Fruit fly (Drosophila melanogaster) whole organism, embryonic: ENCODE data around the gene ND-SGDH.

Experiments
- Abd-B ChIP-seq: fragments of 200-800 bp; sonication (Bioruptor generic); optimal IDR thresholded peaks from 2 replicates; lab custom pipeline; 2018; ENCODE audit warnings: missing biosample characterization, mild to moderate bottlenecking, missing genetic modification characterization, moderate library complexity
- CG10209 ChIP-seq: fragments of 200-800 bp; sonication (Bioruptor generic); optimal IDR thresholded peaks from 3 replicates; lab custom pipeline; 2017; ENCODE audit warnings: missing biosample characterization, mild to moderate bottlenecking, missing genetic modification characterization, missing genetic modification reagents
- CG10267 ChIP-seq: fragments of 200-800 bp; sonication (Bioruptor generic); optimal IDR thresholded peaks from 2 replicates; lab custom pipeline; 2018; ENCODE audit warnings: missing biosample characterization, mild to moderate bottlenecking, missing genetic modification characterization, moderate library complexity
- CG10462 ChIP-seq: fragments of 200-800 bp; sonication (Bioruptor generic); optimal IDR thresholded peaks from 2 replicates; lab custom pipeline; 2016; ENCODE audit warnings: missing biosample characterization, missing genetic modification characterization
- CG10543 ChIP-seq: fragments of 200-800 bp; sonication (Bioruptor generic); optimal IDR thresholded peaks from 3 replicates; lab custom pipeline; 2017; ENCODE audit warnings: missing biosample characterization, mild to moderate bottlenecking, missing genetic modification characterization, moderate library complexity
- CG11398 ChIP-seq: fragments of 200-800 bp; sonication (Bioruptor generic); optimal IDR thresholded peaks from 2 replicates; lab custom pipeline; 2016; ENCODE audit warnings: missing biosample characterization, missing genetic modification characterization
- CG1233 ChIP-seq: fragments of 200-800 bp; sonication (Bioruptor generic); optimal IDR thresholded peaks from 4 replicates; lab custom pipeline; 2018; ENCODE audit warnings: missing biosample characterization, mild to moderate bottlenecking, missing genetic modification characterization
- CG15011 ChIP-seq: fragments of 200-800 bp; sonication (Bioruptor generic); optimal IDR thresholded peaks from 3 replicates; lab custom pipeline; 2018; ENCODE audit warnings: missing biosample characterization, mild to moderate bottlenecking, missing genetic modification characterization
- CG17186 ChIP-seq: fragments of 200-800 bp; sonication (Bioruptor generic); optimal IDR thresholded peaks from 3 replicates; lab custom pipeline; 2017; ENCODE audit warnings: missing biosample characterization, missing genetic modification reagents, missing genetic modification characterization
- CG18599 ChIP-seq: fragments of 200-800 bp; sonication (Bioruptor generic); optimal IDR thresholded peaks from 3 replicates; lab custom pipeline; 2017; ENCODE audit warnings: missing biosample characterization, missing genetic modification characterization, mild to moderate bottlenecking, moderate library complexity, missing genetic modification reagents
- CG2875 ChIP-seq: fragments of 200-800 bp; sonication (Bioruptor generic); optimal IDR thresholded peaks from 2 replicates; lab custom pipeline; 2017; ENCODE audit warnings: missing biosample characterization, mild to moderate bottlenecking, missing genetic modification characterization, missing genetic modification reagents
- CG30431 ChIP-seq: fragments of 200-800 bp; sonication (Bioruptor generic); optimal IDR thresholded peaks from 2 replicates; lab custom pipeline; 2017; ENCODE audit warnings: missing biosample characterization, missing genetic modification characterization
- CG31224 ChIP-seq: fragments of 200-800 bp; sonication (Bioruptor generic); IDR thresholded peaks from 2 replicates; pipeline ENCODE4 v1.3.6; 2022; ENCODE audit warnings: missing biosample characterization, missing genetic modification characterization
- CG4404 ChIP-seq: fragments of 200-800 bp; sonication (Bioruptor generic); IDR thresholded peaks from 2 replicates; pipeline ENCODE4 v1.3.6; 2022; ENCODE audit warnings: missing biosample characterization, missing genetic modification characterization
- CG4730 ChIP-seq: fragments of 200-800 bp; sonication (Bioruptor generic); IDR thresholded peaks from 2 replicates; pipeline ENCODE4 v1.3.6; 2022; ENCODE audit warnings: missing biosample characterization, missing genetic modification characterization
- CG4820 ChIP-seq: fragments of 200-800 bp; sonication (Bioruptor generic); optimal IDR thresholded peaks from 3 replicates; lab custom pipeline; 2016; ENCODE audit warnings: missing biosample characterization, missing genetic modification characterization
- CG5953 ChIP-seq: fragments of 200-800 bp; sonication (Bioruptor generic); IDR thresholded peaks from 2 replicates; pipeline ENCODE4 v1.3.6; 2022; ENCODE audit warnings: missing biosample characterization, missing genetic modification characterization
- CG6654 ChIP-seq: fragments of 200-800 bp; sonication (Bioruptor generic); optimal IDR thresholded peaks from 2 replicates; lab custom pipeline; 2017; ENCODE audit warnings: missing biosample characterization, mild to moderate bottlenecking, missing genetic modification characterization
- CG7963 ChIP-seq: fragments of 200-800 bp; sonication (Bioruptor generic); IDR thresholded peaks from 3 replicates; pipeline ENCODE4 v1.3.6; 2022; ENCODE audit warnings: missing biosample characterization, missing genetic modification characterization; ENCODE audit not compliant: partially characterized antibody
- CoRest ChIP-seq: fragments of 200-800 bp; sonication (Bioruptor generic); optimal IDR thresholded peaks from 3 replicates; lab custom pipeline; 2018; ENCODE audit warnings: missing biosample characterization, mild to moderate bottlenecking, missing genetic modification characterization, moderate library complexity
- Dll ChIP-seq: fragments of 200-800 bp; sonication (Bioruptor generic); IDR thresholded peaks from 4 replicates; pipeline ENCODE4 v1.3.6; 2022; ENCODE audit warnings: missing biosample characterization, missing genetic modification characterization; ENCODE audit not compliant: partially characterized antibody
- Ets97D ChIP-seq: fragments of 200-800 bp; sonication (Bioruptor generic); optimal IDR thresholded peaks from 3 replicates; lab custom pipeline; 2016; ENCODE audit warnings: missing biosample characterization, missing genetic modification characterization
- Fer3 ChIP-seq: fragments of 200-800 bp; sonication (Bioruptor generic); optimal IDR thresholded peaks from 2 replicates; lab custom pipeline; 2018; ENCODE audit warnings: missing biosample characterization, mild to moderate bottlenecking, missing genetic modification characterization, moderate library complexity
- HLHmδ ChIP-seq: fragments of 200-800 bp; sonication (Bioruptor generic); optimal IDR thresholded peaks from 2 replicates; lab custom pipeline; 2018; ENCODE audit warnings: missing biosample characterization, mild to moderate bottlenecking, missing genetic modification characterization, moderate library complexity
- HmgD ChIP-seq: fragments of 200-800 bp; sonication (Bioruptor generic); optimal IDR thresholded peaks from 3 replicates; lab custom pipeline; 2016; ENCODE audit warnings: missing biosample characterization, missing genetic modification characterization
- Hr39 ChIP-seq: fragments of >200 bp; optimal IDR thresholded peaks from 2 replicates; lab custom pipeline; 2017
- Myb ChIP-seq: fragments of 200-800 bp; sonication (Bioruptor generic); optimal IDR thresholded peaks from 2 replicates; lab custom pipeline; 2016; ENCODE audit warnings: missing biosample characterization, missing genetic modification characterization
- NC2α ChIP-seq: fragments of 200-800 bp; sonication (Bioruptor generic); optimal IDR thresholded peaks from 2 replicates; lab custom pipeline; 2016; ENCODE audit warnings: missing biosample characterization, missing genetic modification characterization
- Xbp1 ChIP-seq: fragments of 200-800 bp; sonication (Bioruptor generic); optimal IDR thresholded peaks from 3 replicates; lab custom pipeline; 2016; ENCODE audit warnings: missing biosample characterization, mild to moderate bottlenecking, missing genetic modification characterization
- abd-A ChIP-seq: fragments of 200-800 bp; sonication (Bioruptor generic); optimal IDR thresholded peaks from 3 replicates; lab custom pipeline; 2019; ENCODE audit warnings: missing biosample characterization, mild to moderate bottlenecking, missing genetic modification characterization, moderate library complexity
- aop ChIP-seq: fragments of 200-800 bp; sonication (Bioruptor generic); IDR thresholded peaks from 2 replicates; pipeline ENCODE4 v1.3.6; 2022; ENCODE audit warnings: missing biosample characterization, missing genetic modification characterization
- btn ChIP-seq: fragments of 200-800 bp; sonication (Bioruptor generic); optimal IDR thresholded peaks from 2 replicates; lab custom pipeline; 2016; ENCODE audit warnings: missing biosample characterization, missing genetic modification characterization
- cg ChIP-seq: fragments of 200-800 bp; sonication (Bioruptor generic); optimal IDR thresholded peaks from 3 replicates; lab custom pipeline; 2019; ENCODE audit warnings: missing biosample characterization, mild to moderate bottlenecking, missing genetic modification characterization, moderate library complexity
- chn ChIP-seq: fragments of 200-800 bp; sonication (Bioruptor generic); optimal IDR thresholded peaks from 2 replicates; lab custom pipeline; 2016; ENCODE audit warnings: missing biosample characterization, missing genetic modification characterization
- dan ChIP-seq: fragments of 200-800 bp; sonication (Bioruptor generic); IDR thresholded peaks from 2 replicates; pipeline ENCODE4 v1.3.6; 2022; ENCODE audit warnings: missing biosample characterization, missing genetic modification characterization
- ems ChIP-seq: fragments of 200-800 bp; sonication (Bioruptor generic); optimal IDR thresholded peaks from 3 replicates; lab custom pipeline; 2016; ENCODE audit warnings: missing biosample characterization, missing genetic modification characterization
- fd3F ChIP-seq: fragments of 200-800 bp; sonication (Bioruptor generic); optimal IDR thresholded peaks from 2 replicates; lab custom pipeline; 2018; ENCODE audit warnings: missing biosample characterization, mild to moderate bottlenecking, missing genetic modification characterization, moderate library complexity
- fd64A ChIP-seq: fragments of 200-800 bp; sonication (Bioruptor generic); optimal IDR thresholded peaks from 3 replicates; lab custom pipeline; 2018; ENCODE audit warnings: missing biosample characterization, mild to moderate bottlenecking, missing genetic modification characterization
- gsb ChIP-seq: fragments of 200-800 bp; sonication (Bioruptor generic); IDR thresholded peaks from 2 replicates; pipeline ENCODE4 v1.3.6; 2022; ENCODE audit warnings: missing biosample characterization, missing genetic modification characterization
- hth ChIP-seq: fragments of >200 bp; optimal IDR thresholded peaks from 2 replicates; lab custom pipeline; 2017; ENCODE audit warnings: inconsistent platforms
- inv ChIP-seq: fragments of 200-800 bp; sonication (Bioruptor generic); IDR thresholded peaks from 2 replicates; pipeline ENCODE4 v1.3.6; 2022; ENCODE audit warnings: missing biosample characterization, missing genetic modification characterization; ENCODE audit not compliant: partially characterized antibody
- kni ChIP-seq: fragments of 200-800 bp; sonication (Bioruptor generic); optimal IDR thresholded peaks from 3 replicates; lab custom pipeline; 2017; ENCODE audit warnings: mild to moderate bottlenecking, missing biosample characterization, missing genetic modification reagents, missing genetic modification characterization
- nau ChIP-seq: fragments of 200-800 bp; sonication (Bioruptor generic); optimal IDR thresholded peaks from 3 replicates; lab custom pipeline; 2017; ENCODE audit warnings: missing biosample characterization, mild to moderate bottlenecking, missing genetic modification characterization, missing genetic modification reagents
- nerfin-1 ChIP-seq: fragments of 200-800 bp; sonication (Bioruptor generic); optimal IDR thresholded peaks from 3 replicates; lab custom pipeline; 2019; ENCODE audit warnings: missing biosample characterization, mild to moderate bottlenecking, missing genetic modification characterization, moderate library complexity
- nerfin-2 ChIP-seq: fragments of 200-800 bp; sonication (Bioruptor generic); IDR thresholded peaks from 2 replicates; pipeline ENCODE4 v1.3.6; 2022; ENCODE audit warnings: missing biosample characterization, missing genetic modification characterization; ENCODE audit not compliant: partially characterized antibody
- p53 ChIP-seq: fragments of 200-800 bp; sonication (Bioruptor generic); optimal IDR thresholded peaks from 2 replicates; lab custom pipeline; 2016; ENCODE audit warnings: missing biosample characterization, missing genetic modification characterization
- pb ChIP-seq: fragments of 200-800 bp; sonication (Bioruptor generic); optimal IDR thresholded peaks from 3 replicates; lab custom pipeline; 2016; ENCODE audit warnings: missing biosample characterization, missing genetic modification characterization
- pzg ChIP-seq: fragments of 200-800 bp; sonication (Bioruptor generic); optimal IDR thresholded peaks from 3 replicates; lab custom pipeline; 2018; ENCODE audit warnings: missing biosample characterization, mild to moderate bottlenecking, missing genetic modification characterization, moderate library complexity
- repo ChIP-seq: fragments of 200-800 bp; sonication (Bioruptor generic); optimal IDR thresholded peaks from 2 replicates; lab custom pipeline; 2016; ENCODE audit warnings: missing biosample characterization, missing genetic modification characterization
- shn ChIP-seq: fragments of 200-800 bp; sonication (Bioruptor generic); optimal IDR thresholded peaks from 3 replicates; lab custom pipeline; 2016; ENCODE audit warnings: missing biosample characterization, missing genetic modification characterization
- sna ChIP-seq: fragments of 200-800 bp; sonication (Bioruptor generic); IDR thresholded peaks from 2 replicates; pipeline ENCODE4 v1.3.6; 2022; ENCODE audit warnings: missing biosample characterization, missing genetic modification characterization; ENCODE audit not compliant: partially characterized antibody
- vfl ChIP-seq: fragments of 200-800 bp; sonication (Bioruptor generic); optimal IDR thresholded peaks from 2 replicates; lab custom pipeline; 2016; ENCODE audit warnings: missing biosample characterization, missing genetic modification characterization

ND-SGDH gene

dm6 chr3L:12124138-12124583 lies 14.2 kb downstream of the ND-SGDH start (continued):
- TF ChIP-seq vfl (GFP tag; lab: Kevin White, UChicago), result no peak
- TF ChIP-seq CG10543, result peak; percentile 93
- TF ChIP-seq p53, result no peak
- TF ChIP-seq CG31224, result no peak
- TF ChIP-seq CG7963 (GFP tag; lab: Robert Waterston, UW), result no peak
- no peak for TF ChIP-seq pb (GFP tag; lab: Kevin White, UChicago)
- no peak for TF ChIP-seq Dll (GFP tag; lab: Robert Waterston, UW)
- no peak for TF ChIP-seq btn (GFP tag; lab: Kevin White, UChicago)
- TF ChIP-seq CG6654, result no peak
- TF ChIP-seq Myb, result no peak
- TF ChIP-seq Hr39 (lab: Kevin White, UChicago), result no peak
- no peak for TF ChIP-seq CG10209
- TF ChIP-seq fd3F (GFP tag; lab: Kevin White, UChicago), result no peak
- peak; percentile 58 for TF ChIP-seq nerfin-1 (tag; lab: Kevin White, UChicago)
- no peak for TF ChIP-seq CG10462 (GFP tag; lab: Kevin White, UChicago)
- TF ChIP-seq CG18599 (GFP tag; lab: Kevin White, UChicago), result no peak
- TF ChIP-seq CG2875 (GFP tag; lab: Kevin White, UChicago), result no peak
- peak; percentile 14 for TF ChIP-seq CG17186
- no peak for TF ChIP-seq dan (GFP tag; lab: Robert Waterston, UW)
- TF ChIP-seq abd-A (tag; lab: Kevin White, UChicago), result no peak
- TF ChIP-seq nerfin-2 (GFP tag; lab: Robert Waterston, UW), result no peak
- TF ChIP-seq CG4730, result no peak
- no peak for TF ChIP-seq CG4404 (GFP tag; lab: Robert Waterston, UW)
- TF ChIP-seq CG15011 (GFP tag; lab: Kevin White, UChicago), result no peak
- TF ChIP-seq hth (lab: Kevin White, UChicago), result no peak
- TF ChIP-seq CoRest, result peak; percentile 57
- no peak for TF ChIP-seq CG1233 (GFP tag; lab: Kevin White, UChicago)
- no peak for TF ChIP-seq gsb (GFP tag; lab: Robert Waterston, UW)
- TF ChIP-seq CG30431, result no peak
- TF ChIP-seq inv (GFP tag; lab: Robert Waterston, UW), result no peak
- no peak for TF ChIP-seq CG10267 (tag; lab: Kevin White, UChicago)
- peak; percentile 100 for TF ChIP-seq cg (GFP tag; lab: Kevin White, UChicago)
- no peak for TF ChIP-seq repo (GFP tag; lab: Kevin White, UChicago)
- TF ChIP-seq Abd-B (GFP tag; lab: Kevin White, UChicago), result peak; percentile 6
- TF ChIP-seq fd64A (GFP tag; lab: Kevin White, UChicago), result no peak
- no peak for TF ChIP-seq sna (GFP tag; lab: Robert Waterston, UW)
- no peak for TF ChIP-seq HLHmδ (GFP tag; lab: Kevin White, UChicago)
- TF ChIP-seq Fer3 (tag; lab: Kevin White, UChicago), result no peak
- no peak for TF ChIP-seq ems
- TF ChIP-seq CG5953 (GFP tag; lab: Robert Waterston, UW), result no peak
- TF ChIP-seq Ets97D (GFP tag; lab: Kevin White, UChicago), result no peak
- TF ChIP-seq shn (GFP tag; lab: Kevin White, UChicago), result no peak
- TF ChIP-seq nau (GFP tag; lab: Kevin White, UChicago), result no peak
- TF ChIP-seq CG4820 (GFP tag; lab: Kevin White, UChicago), result no peak
- no peak for TF ChIP-seq aop (GFP tag; lab: Robert Waterston, UW)
- TF ChIP-seq Xbp1 (GFP tag; lab: Kevin White, UChicago), result no peak
- no peak for TF ChIP-seq NC2α (GFP tag; lab: Kevin White, UChicago)
- no peak for TF ChIP-seq HmgD (GFP tag; lab: Kevin White, UChicago)
- TF ChIP-seq kni, result peak; percentile 74
- TF ChIP-seq CG11398 (GFP tag; lab: Kevin White, UChicago), result no peak
- peak; percentile 42 for TF ChIP-seq pzg (GFP tag; lab: Kevin White, UChicago)
- TF ChIP-seq chn (GFP tag; lab: Kevin White, UChicago), result peak; percentile 76
